Worm (Caenorhabditis elegans) whole organism, late embryonic: ENCODE results near the gene ZK673.11.

Experiments
- C08G9.2 ChIP-seq: sonication (generic microtip); optimal IDR thresholded peaks from 2 replicates; lab custom pipeline; 2016; ENCODE audit warnings: mild to moderate bottlenecking, missing genetic modification characterization, moderate library complexity, missing compliant biosample characterization
- T23F11.4 ChIP-seq: fragments of 200-800 bp; sonication (Bioruptor generic); optimal IDR thresholded peaks from 2 replicates; lab custom pipeline; 2018; ENCODE audit warnings: mild to moderate bottlenecking, missing genetic modification characterization, missing compliant biosample characterization
- fkh-6 ChIP-seq: sonication (generic microtip); optimal IDR thresholded peaks from 2 replicates; lab custom pipeline; 2016; ENCODE audit warnings: missing genetic modification characterization, missing compliant biosample characterization
- lin-11 ChIP-seq: fragments of 200-800 bp; sonication (Bioruptor generic); optimal IDR thresholded peaks from 2 replicates; lab custom pipeline; 2018; ENCODE audit warnings: mild to moderate bottlenecking, missing genetic modification characterization, missing compliant biosample characterization
- rnt-1 ChIP-seq: sonication (generic microtip); optimal IDR thresholded peaks from 2 replicates; lab custom pipeline; 2016; ENCODE audit warnings: missing genetic modification characterization, missing compliant biosample characterization
- unc-42 ChIP-seq: sonication (generic microtip); optimal IDR thresholded peaks from 2 replicates; lab custom pipeline; 2016; ENCODE audit warnings: missing genotype, missing genetic modification characterization, missing compliant biosample characterization

- TF ChIP-seq lin-11 (tag; lab: Kevin White, UChicago), result no peak
- TF ChIP-seq T23F11.4 (GFP tag; lab: Kevin White, UChicago), result no peak
- TF ChIP-seq C08G9.2 (tag; lab: Kevin White, UChicago), result no peak
- no peak for TF ChIP-seq rnt-1 (tag; lab: Kevin White, UChicago)
- TF ChIP-seq unc-42, result no peak
- no peak for TF ChIP-seq fkh-6 (tag; lab: Kevin White, UChicago)
Measured at ce11 chrII:10500674-10501073, 43.6 kb downstream of the ZK673.11 start.
